Worm (Caenorhabditis elegans) whole organism, L3 larva: ENCODE measurements around the gene chil-10.

Experiments used
- aly-2 ChIP-seq: fragments of 150-350 bp; optimal IDR thresholded peaks from 2 replicates; lab custom pipeline; 2014; ENCODE audit warnings: missing biosample characterization, missing genetic modification characterization
- ama-1 ChIP-seq: fragments of 150-350 bp; optimal IDR thresholded peaks from 2 replicates; lab custom pipeline; 2018
- ceh-16 ChIP-seq: sonication (generic microtip); optimal IDR thresholded peaks from 2 replicates; lab custom pipeline; 2017; ENCODE audit warnings: missing biosample characterization, missing genetic modification characterization
- daf-12 ChIP-seq: fragments of 150-350 bp; optimal IDR thresholded peaks from 2 replicates; lab custom pipeline; 2014; ENCODE audit warnings: missing biosample characterization, missing genetic modification reagents, missing genetic modification characterization
- hmg-11 ChIP-seq: sonication (generic microtip); optimal IDR thresholded peaks from 2 replicates; lab custom pipeline; 2016; ENCODE audit warnings: missing genetic modification characterization, missing compliant biosample characterization
- mdl-1 ChIP-seq: fragments of 150-350 bp; optimal IDR thresholded peaks from 2 replicates; lab custom pipeline; 2014; ENCODE audit warnings: missing biosample characterization, missing genetic modification characterization
- nfya-1 ChIP-seq: sonication (generic microtip); optimal IDR thresholded peaks from 2 replicates; lab custom pipeline; 2017; ENCODE audit warnings: missing genetic modification characterization, mild to moderate bottlenecking, missing compliant biosample characterization, antibody characterized with exemption, moderate library complexity; ENCODE audit not compliant: insufficient read depth
- nhr-11 ChIP-seq: fragments of 150-350 bp; optimal IDR thresholded peaks from 2 replicates; lab custom pipeline; 2014; ENCODE audit warnings: missing biosample characterization, missing genetic modification characterization
- nhr-237 ChIP-seq: fragments of 150-350 bp; optimal IDR thresholded peaks from 2 replicates; lab custom pipeline; 2014; ENCODE audit warnings: missing biosample characterization, missing genetic modification characterization
- nhr-28 ChIP-seq: fragments of 150-350 bp; optimal IDR thresholded peaks from 2 replicates; lab custom pipeline; 2014; ENCODE audit warnings: missing biosample characterization, missing genetic modification characterization

DNA sequence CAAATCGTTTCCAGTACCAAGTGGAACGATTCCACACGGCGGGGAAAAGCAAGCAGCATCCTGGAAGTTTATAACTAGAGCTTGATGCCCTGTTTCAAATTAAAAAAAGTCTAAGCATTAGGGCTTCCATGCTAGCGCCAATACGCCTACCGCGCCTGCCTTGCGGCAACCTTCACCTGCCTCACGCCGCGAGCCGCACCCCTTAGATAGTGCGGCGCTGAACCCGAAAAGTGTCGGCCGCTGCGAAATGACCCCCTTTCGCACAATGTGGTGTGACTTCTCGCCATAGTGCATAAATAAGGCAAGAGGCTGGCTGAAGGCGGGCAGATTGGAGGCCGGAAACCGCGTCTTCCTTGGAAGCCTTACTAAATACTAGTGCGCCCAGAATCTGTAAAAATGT is 28.8 kb downstream of the chil-10 start:
- TF ChIP-seq ama-1 (lab: Kevin White, UChicago) = no peak
- no peak for TF ChIP-seq nhr-11 (tag; lab: Kevin White, UChicago)
- no peak for TF ChIP-seq ceh-16 (tag; lab: Kevin White, UChicago)
- no peak for TF ChIP-seq nfya-1
- no peak for TF ChIP-seq nhr-28 (tag; lab: Kevin White, UChicago)
- TF ChIP-seq nhr-237 (tag; lab: Kevin White, UChicago) = no peak
- no peak for TF ChIP-seq hmg-11 (tag; lab: Kevin White, UChicago)
- TF ChIP-seq mdl-1 (tag; lab: Kevin White, UChicago) = no peak
- TF ChIP-seq aly-2 (tag; lab: Kevin White, UChicago) = no peak
- no peak for TF ChIP-seq daf-12 (tag; lab: Kevin White, UChicago)
